Fruit fly (Drosophila melanogaster): ENCODE data around the gene Ada.

Gene Ada

dm6 chr3R:9051937-9052680 lies 12.9 kb upstream of the Ada start, which contains the start of gene Kdm2 (continued):
- TF ChIP-seq CG5953 (GFP tag; IDR thresholded peaks at IDR 0.05) (no peak), nmo (GFP tag; optimal IDR thresholded peaks at IDR 0.05) (no peak), CG30431 (GFP tag; optimal IDR thresholded peaks at IDR 0.05) (no peak), unpg (GFP tag; optimal IDR thresholded peaks at IDR 0.05) (peak; percentile 18), pho (GFP tag; optimal IDR thresholded peaks at IDR 0.05) (no peak), CG34422 (GFP tag; IDR thresholded peaks at IDR 0.05) (no peak), CG2875 (GFP tag; optimal IDR thresholded peaks at IDR 0.05) (no peak), Sry-β (GFP tag; optimal IDR thresholded peaks at IDR 0.05) (no peak), zfh2 (GFP tag; optimal IDR thresholded peaks at IDR 0.05) (no peak), Hmx (GFP tag; optimal IDR thresholded peaks at IDR 0.05) (no peak), pb (GFP tag; optimal IDR thresholded peaks at IDR 0.05) (no peak), CG12942 (GFP tag; optimal IDR thresholded peaks at IDR 0.05) (no peak), pzg (GFP tag; optimal IDR thresholded peaks at IDR 0.05) (peak; percentile 67), Kr (GFP tag; optimal IDR thresholded peaks at IDR 0.05) (no peak), salm (tag; optimal IDR thresholded peaks at IDR 0.05) (no peak), Nf-YC (tag; optimal IDR thresholded peaks at IDR 0.05) (no peak), wdn (GFP tag; IDR thresholded peaks at IDR 0.05) (no peak), ci (GFP tag; IDR thresholded peaks at IDR 0.05) (no peak), CG12219 (GFP tag; optimal IDR thresholded peaks at IDR 0.05) (no peak), hkb (optimal IDR thresholded peaks at IDR 0.05) (no peak), hkb (GFP tag; IDR thresholded peaks at IDR 0.05) (no peak), ssp (GFP tag; IDR thresholded peaks at IDR 0.05) (no peak), Nf-YB (GFP tag; optimal IDR thresholded peaks at IDR 0.05) (no peak), lola (GFP tag; optimal IDR thresholded peaks at IDR 0.05) (no peak), inv (GFP tag; IDR thresholded peaks at IDR 0.05; ENCODE audit: partially characterized antibody) (no peak), pum (GFP tag; optimal IDR thresholded peaks at IDR 0.05) (no peak), p53 (GFP tag; optimal IDR thresholded peaks at IDR 0.05) (no peak), Hand (GFP tag; optimal IDR thresholded peaks at IDR 0.05) (peak; percentile 26), CG14965 (GFP tag; optimal IDR thresholded peaks at IDR 0.05; ENCODE audit: borderline replicate concordance) (no peak), jumu (GFP tag; optimal IDR thresholded peaks at IDR 0.05) (no peak), ftz-f1 (GFP tag; optimal IDR thresholded peaks at IDR 0.05) (no peak), croc (GFP tag; conservative IDR thresholded peaks at IDR 0.05) (no peak), scrt (GFP tag; optimal IDR thresholded peaks at IDR 0.05) (peak; percentile 56), CG1792 (GFP tag; optimal IDR thresholded peaks at IDR 0.05) (no peak), CG18764 (GFP tag; optimal IDR thresholded peaks at IDR 0.05) (no peak), Atf3 (GFP tag; optimal IDR thresholded peaks at IDR 0.05) (no peak), chif (GFP tag; optimal IDR thresholded peaks at IDR 0.05) (peak in 1 of 2 experiments; percentile 5), nerfin-2 (GFP tag; IDR thresholded peaks at IDR 0.05; ENCODE audit: partially characterized antibody) (no peak), corto (GFP tag; optimal IDR thresholded peaks at IDR 0.05) (peak; percentile 41), CG14441 (GFP tag; IDR thresholded peaks at IDR 0.05) (no peak), CG10431 (GFP tag; optimal IDR thresholded peaks at IDR 0.05) (peak; percentile 51), wek (GFP tag; optimal IDR thresholded peaks at IDR 0.05) (no peak), fd102C (GFP tag; optimal IDR thresholded peaks at IDR 0.05) (peak; percentile 48), zf30C (GFP tag; optimal IDR thresholded peaks at IDR 0.05) (peak; percentile 31), MBD-R2 (GFP tag; IDR thresholded peaks at IDR 0.05) (no peak), gfzf (GFP tag; optimal IDR thresholded peaks at IDR 0.05) (peak; percentile 78), tgo (GFP tag; IDR thresholded peaks at IDR 0.05) (no peak), Ravus (GFP tag; IDR thresholded peaks at IDR 0.05) (no peak), TFAM (GFP tag; optimal IDR thresholded peaks at IDR 0.05) (no peak), tup (GFP tag; optimal IDR thresholded peaks at IDR 0.05) (no peak)
